Worm (Caenorhabditis elegans) whole organism, L2 larva: Measurements from ENCODE around the gene aat-4.

ENCODE experiments used
- R02D3.7 ChIP-seq: fragments of 150-350 bp; optimal IDR thresholded peaks from 2 replicates; lab custom pipeline; 2014; ENCODE audit warnings: missing biosample characterization, missing genetic modification characterization
- ZK546.5 ChIP-seq: sonication (generic microtip); optimal IDR thresholded peaks from 2 replicates; lab custom pipeline; 2017; ENCODE audit warnings: missing biosample characterization, missing genetic modification characterization
- alr-1 ChIP-seq: fragments of 150-350 bp; optimal IDR thresholded peaks from 2 replicates; lab custom pipeline; 2014; ENCODE audit warnings: missing biosample characterization, missing genetic modification characterization
- aly-2 ChIP-seq: fragments of 150-350 bp; optimal IDR thresholded peaks from 2 replicates; lab custom pipeline; 2014; ENCODE audit warnings: missing biosample characterization, missing genetic modification characterization
- blmp-1 ChIP-seq: sonication (generic microtip); optimal IDR thresholded peaks from 2 replicates; lab custom pipeline; 2017; ENCODE audit warnings: missing genetic modification characterization, mild to moderate bottlenecking, missing compliant biosample characterization, antibody characterized with exemption, moderate library complexity; ENCODE audit not compliant: insufficient read depth
- fos-1 ChIP-seq: fragments of 150-350 bp; optimal IDR thresholded peaks from 2 replicates; lab custom pipeline; 2014; ENCODE audit warnings: missing biosample characterization, missing genetic modification characterization
- gmeb-1 ChIP-seq: fragments of 150-350 bp; optimal IDR thresholded peaks from 2 replicates; lab custom pipeline; 2014; ENCODE audit warnings: missing biosample characterization, missing genetic modification characterization
- mab-5 ChIP-seq: fragments of 150-350 bp; optimal IDR thresholded peaks from 2 replicates; lab custom pipeline; 2014; ENCODE audit warnings: missing biosample characterization, missing genetic modification characterization
- nhr-11 ChIP-seq: fragments of 150-350 bp; optimal IDR thresholded peaks from 2 replicates; lab custom pipeline; 2014; ENCODE audit warnings: missing biosample characterization, missing genetic modification characterization
- snpc-4 ChIP-seq: fragments of 150-350 bp; optimal IDR thresholded peaks from 2 replicates; lab custom pipeline; 2014; ENCODE audit warnings: missing biosample characterization, missing genetic modification characterization
- unc-39 ChIP-seq: fragments of 150-350 bp; optimal IDR thresholded peaks from 2 replicates; lab custom pipeline; 2014; ENCODE audit warnings: missing biosample characterization, missing genetic modification characterization
- ztf-11 ChIP-seq: sonication (generic microtip); optimal IDR thresholded peaks from 2 replicates; lab custom pipeline; 2017; ENCODE audit warnings: missing biosample characterization, missing genetic modification characterization

DNA sequence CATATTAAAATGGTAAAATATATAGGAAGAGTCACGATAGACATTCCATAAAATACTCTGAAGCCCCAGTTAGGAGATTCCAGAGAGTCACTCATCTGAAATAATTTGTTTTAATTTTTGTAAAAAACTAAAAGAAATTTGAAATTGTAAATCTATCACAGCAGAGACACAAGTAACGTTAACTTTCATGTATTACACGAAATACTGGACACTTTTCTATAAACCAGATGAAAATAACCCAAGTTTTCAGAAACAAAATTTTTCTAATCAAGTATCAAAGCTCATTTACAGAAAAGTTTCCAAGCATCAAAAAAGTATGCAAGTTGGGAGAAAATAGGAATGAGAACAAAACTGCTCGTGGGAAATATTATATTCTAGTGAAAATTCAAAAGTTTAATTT, 22.7 kb upstream of the aat-4 start, which contains the start of gene srv-27:
- TF ChIP-seq nhr-11 (no peak), unc-39 (tag; lab: Kevin White, UChicago) (no peak), ztf-11 (no peak), gmeb-1 (tag; lab: Kevin White, UChicago) (no peak), blmp-1 (no peak), aly-2 (tag; lab: Kevin White, UChicago) (no peak), ZK546.5 (tag; lab: Kevin White, UChicago) (no peak), fos-1 (no peak), alr-1 (tag; lab: Kevin White, UChicago) (no peak), snpc-4 (no peak), mab-5 (tag; lab: Kevin White, UChicago) (no peak), R02D3.7 (tag; lab: Kevin White, UChicago) (no peak)
